Fruit fly (Drosophila melanogaster): ENCODE measurements around the gene CG31676.

Gene CG31676

dm6 chr2L:20864764-20865265 is 24.3 kb downstream of the CG31676 start, which contains the start of gene CG9338 (continued):
- TF ChIP-seq prd (optimal IDR thresholded peaks at IDR 0.05): no peak
- peak; percentile 94 for TF ChIP-seq prd (GFP tag; IDR thresholded peaks at IDR 0.05)
- peak; percentile 84 for TF ChIP-seq zen (tag; optimal IDR thresholded peaks at IDR 0.05)
- TF ChIP-seq bsh (GFP tag; optimal IDR thresholded peaks at IDR 0.05): peak; percentile 12 to 79
- peak; percentile 81 for TF ChIP-seq pum (GFP tag; optimal IDR thresholded peaks at IDR 0.05)
- TF ChIP-seq esg (GFP tag; conservative IDR thresholded peaks at IDR 0.05): peak; percentile 76
- no peak for TF ChIP-seq pan (optimal IDR thresholded peaks at IDR 0.05)
- TF ChIP-seq pan (GFP tag; optimal IDR thresholded peaks at IDR 0.05 in 1 of 2, IDR thresholded peaks at IDR 0.05 in 1 of 2): peak in 1 of 2 experiments; percentile 92
- TF ChIP-seq yki (optimal IDR thresholded peaks at IDR 0.05): no peak
- peak; percentile 51 for TF ChIP-seq CG30431 (GFP tag; optimal IDR thresholded peaks at IDR 0.05)
- peak; percentile 11 for TF ChIP-seq CG4707 (GFP tag; optimal IDR thresholded peaks at IDR 0.05)
- peak; percentile 67 for TF ChIP-seq da (GFP tag; optimal IDR thresholded peaks at IDR 0.05)
- TF ChIP-seq Drgx (GFP tag; IDR thresholded peaks at IDR 0.05): peak; percentile 92
- TF ChIP-seq exex (tag; optimal IDR thresholded peaks at IDR 0.05): peak; percentile 76
- peak; percentile 72 for TF ChIP-seq fd3F (GFP tag; optimal IDR thresholded peaks at IDR 0.05)
- peak; percentile 91 for TF ChIP-seq NFAT (GFP tag; IDR thresholded peaks at IDR 0.05)
- TF ChIP-seq CG7928 (GFP tag; optimal IDR thresholded peaks at IDR 0.05): peak; percentile 70
- peak; percentile 93 for TF ChIP-seq CG1233 (GFP tag; optimal IDR thresholded peaks at IDR 0.05)
- TF ChIP-seq CG2129 (GFP tag; IDR thresholded peaks at IDR 0.05; ENCODE audit: partially characterized antibody): no peak
- TF ChIP-seq Fer2 (tag; optimal IDR thresholded peaks at IDR 0.05): peak; percentile 82
- TF ChIP-seq schlank (tag; optimal IDR thresholded peaks at IDR 0.05): peak; percentile 31
- peak; percentile 69 for TF ChIP-seq CG10366 (GFP tag; IDR thresholded peaks at IDR 0.05)
- TF ChIP-seq CG7786 (GFP tag; optimal IDR thresholded peaks at IDR 0.05): peak; percentile 87
- TF ChIP-seq odd (GFP tag; optimal IDR thresholded peaks at IDR 0.05): peak; percentile 83
- peak; percentile 21 for TF ChIP-seq btn (GFP tag; optimal IDR thresholded peaks at IDR 0.05)
- peak; percentile 74 for TF ChIP-seq Dip3 (GFP tag; optimal IDR thresholded peaks at IDR 0.05)
- no peak for TF ChIP-seq CG10959 (GFP tag; IDR thresholded peaks at IDR 0.05)
- TF ChIP-seq E2f2 (GFP tag; IDR thresholded peaks at IDR 0.05): peak; percentile 48; the same call in 1 of the 2 replicates
- no peak for TF ChIP-seq CG15479 (GFP tag; optimal IDR thresholded peaks at IDR 0.05)
- TF ChIP-seq Ets65A (GFP tag): peak; percentile 96
- peak; percentile 76 for TF ChIP-seq CrebB (tag; optimal IDR thresholded peaks at IDR 0.05)
- peak; percentile 72 for TF ChIP-seq Ada2b (GFP tag; IDR thresholded peaks at IDR 0.05)
- TF ChIP-seq onecut (GFP tag; IDR thresholded peaks at IDR 0.05): peak; percentile 63
- peak; percentile 92 for TF ChIP-seq CG6813 (GFP tag; optimal IDR thresholded peaks at IDR 0.05)
- peak; percentile 44; the same call in 1 of the 2 replicates for TF ChIP-seq CG11247 (GFP tag; IDR thresholded peaks at IDR 0.05)
- peak; percentile 88 for TF ChIP-seq CG10654 (GFP tag; optimal IDR thresholded peaks at IDR 0.05)
- TF ChIP-seq CG7987 (GFP tag; optimal IDR thresholded peaks at IDR 0.05): peak; percentile 84
- TF ChIP-seq scrt (GFP tag; optimal IDR thresholded peaks at IDR 0.05): peak; percentile 94
- TF ChIP-seq Dref (GFP tag; IDR thresholded peaks at IDR 0.05): no peak
- peak; percentile 73 for TF ChIP-seq Hr3 (GFP tag; optimal IDR thresholded peaks at IDR 0.05)
- TF ChIP-seq shn (GFP tag; optimal IDR thresholded peaks at IDR 0.05): peak; percentile 85
- TF ChIP-seq CG17385 (GFP tag; optimal IDR thresholded peaks at IDR 0.05): peak; percentile 73
- peak; percentile 58 for TF ChIP-seq CG12942 (GFP tag; optimal IDR thresholded peaks at IDR 0.05)
- peak; percentile 16; the same call in 1 of the 2 replicates for TF ChIP-seq CG10321 (GFP tag; IDR thresholded peaks at IDR 0.05)
- TF ChIP-seq her (GFP tag; optimal IDR thresholded peaks at IDR 0.05): peak; percentile 80
- no peak for TF ChIP-seq lov (optimal IDR thresholded peaks at IDR 0.05)
- peak; percentile 88 for TF ChIP-seq lov (GFP tag; IDR thresholded peaks at IDR 0.05)
- peak; percentile 88 for TF ChIP-seq peb (GFP tag; IDR thresholded peaks at IDR 0.05)
- peak; percentile 52 for TF ChIP-seq CG10462 (GFP tag; optimal IDR thresholded peaks at IDR 0.05)
- TF ChIP-seq Jarid2 (GFP tag; optimal IDR thresholded peaks at IDR 0.05): peak; percentile 83
- TF ChIP-seq maf-S (GFP tag; optimal IDR thresholded peaks at IDR 0.05): peak; percentile 64
- TF ChIP-seq usp (GFP tag; optimal IDR thresholded peaks at IDR 0.05): no peak
- TF ChIP-seq Hr39 (optimal IDR thresholded peaks at IDR 0.05): no peak

Data from whole organism, embryonic.